Worm (Caenorhabditis elegans) whole organism, L1 larva: Measurements from ENCODE around the gene fbxb-98.

ENCODE experiments used
- aly-2 ChIP-seq: fragments of 150-350 bp; optimal IDR thresholded peaks from 2 replicates; lab custom pipeline; 2014; ENCODE audit warnings: missing biosample characterization, missing genetic modification characterization
- ama-1 ChIP-seq: fragments of 150-350 bp; optimal IDR thresholded peaks from 2 replicates; lab custom pipeline; 2014
- blmp-1 ChIP-seq: fragments of 150-350 bp; optimal IDR thresholded peaks from 2 replicates; lab custom pipeline; 2014; ENCODE audit warnings: missing biosample characterization, missing genetic modification characterization
- lsy-2 ChIP-seq, 2 experiments: fragments of 150-350 bp; optimal IDR thresholded peaks; 2 replicates each; lab custom pipeline; 2014; ENCODE audit warnings: missing biosample characterization in 2 of 2, missing genetic modification characterization in 2 of 2
- rnt-1 ChIP-seq: sonication (generic microtip); optimal IDR thresholded peaks from 2 replicates; lab custom pipeline; 2016; ENCODE audit warnings: mild to moderate bottlenecking, missing genetic modification characterization, moderate library complexity, missing compliant biosample characterization
- unc-62 ChIP-seq: fragments of 150-350 bp; optimal IDR thresholded peaks from 2 replicates; lab custom pipeline; 2014; ENCODE audit warnings: missing biosample characterization, missing genetic modification reagents, missing genetic modification characterization
- xbp-1 ChIP-seq: sonication (generic microtip); optimal IDR thresholded peaks from 2 replicates; lab custom pipeline; 2016; ENCODE audit warnings: missing genetic modification characterization, missing compliant biosample characterization
- zag-1 ChIP-seq: fragments of 150-350 bp; optimal IDR thresholded peaks from 2 replicates; lab custom pipeline; 2014; ENCODE audit warnings: missing biosample characterization, missing genetic modification characterization

ce11 chrII:1882705-1883104 is 20.3 kb downstream of the fbxb-98 start, which contains the start of gene math-5:
- no peak for TF ChIP-seq ama-1 (lab: Kevin White, UChicago)
- no peak for TF ChIP-seq unc-62 (GFP tag; lab: Kevin White, UChicago)
- no peak for TF ChIP-seq zag-1 (tag; lab: Kevin White, UChicago)
- TF ChIP-seq aly-2 (tag; lab: Kevin White, UChicago), result no peak
- no peak for TF ChIP-seq rnt-1
- no peak for TF ChIP-seq lsy-2 (tag; optimal IDR thresholded peaks at IDR 0.05; lab: Kevin White, UChicago)
- no peak for TF ChIP-seq blmp-1 (tag; lab: Kevin White, UChicago)
- no peak for TF ChIP-seq xbp-1
